Fruit fly (Drosophila melanogaster): ENCODE results near the gene CG31269.

The CG31269 gene

dm6 chr3R:17081359-17081935, 45.5 kb upstream of the CG31269 start (continued):
- peak; percentile 57 for TF ChIP-seq CG2712 (tag; optimal IDR thresholded peaks at IDR 0.05)
- peak; percentile 25 for TF ChIP-seq CG10267 (tag; optimal IDR thresholded peaks at IDR 0.05)
- TF ChIP-seq CG17361 (GFP tag; IDR thresholded peaks at IDR 0.05): peak; percentile 30; the same call in 1 of the 3 replicates
- no peak for TF ChIP-seq Fer2 (tag; optimal IDR thresholded peaks at IDR 0.05)
- TF ChIP-seq D19A (tag; optimal IDR thresholded peaks at IDR 0.05): peak; percentile 94
- TF ChIP-seq CG15479 (GFP tag; optimal IDR thresholded peaks at IDR 0.05): peak; percentile 79
- TF ChIP-seq tx (GFP tag; optimal IDR thresholded peaks at IDR 0.05): no peak
- peak; percentile 53 for TF ChIP-seq nmo (GFP tag; optimal IDR thresholded peaks at IDR 0.05)
- no peak for TF ChIP-seq esg (GFP tag; conservative IDR thresholded peaks at IDR 0.05)
- 0 out of 2 replicates have a peak, but pooled peaks have one; percentile 9 for TF ChIP-seq vvl (GFP tag; IDR thresholded peaks at IDR 0.05)
- TF ChIP-seq jing (GFP tag; optimal IDR thresholded peaks at IDR 0.05): no peak
- peak; percentile 64 for TF ChIP-seq gem (tag; optimal IDR thresholded peaks at IDR 0.05)
- TF ChIP-seq chm (GFP tag; IDR thresholded peaks at IDR 0.05): no peak
- TF ChIP-seq Ssrp (tag; optimal IDR thresholded peaks at IDR 0.05): peak; percentile 42
- peak; percentile 51 to 60 for TF ChIP-seq bsh (GFP tag; optimal IDR thresholded peaks at IDR 0.05)
- no peak for TF ChIP-seq sc (optimal IDR thresholded peaks at IDR 0.05)
- TF ChIP-seq sc (GFP tag; optimal IDR thresholded peaks at IDR 0.05): peak; percentile 6
- peak; percentile 84 for TF ChIP-seq Drgx (GFP tag; IDR thresholded peaks at IDR 0.05)
- peak; percentile 30 for TF ChIP-seq CoRest (tag; optimal IDR thresholded peaks at IDR 0.05)
- TF ChIP-seq dmrt99B (tag; optimal IDR thresholded peaks at IDR 0.05): no peak
- peak; percentile 28 for TF ChIP-seq CG7839 (tag; optimal IDR thresholded peaks at IDR 0.05)
- peak; percentile 43 for TF ChIP-seq Ets65A (GFP tag)
- peak; percentile 38 for TF ChIP-seq CG10979 (tag; optimal IDR thresholded peaks at IDR 0.05)
- no peak for TF ChIP-seq CG12104 (GFP tag; optimal IDR thresholded peaks at IDR 0.05)
- TF ChIP-seq CG6683 (GFP tag; optimal IDR thresholded peaks at IDR 0.05): no peak
- no peak for TF ChIP-seq CG1233 (GFP tag; optimal IDR thresholded peaks at IDR 0.05)
- peak; percentile 54; the same call in 1 of the 2 replicates for TF ChIP-seq CG31441 (GFP tag; IDR thresholded peaks at IDR 0.05)

dm6 chr3R:17082471-17082870, 44.5 kb upstream of the CG31269 start:
- TF ChIP-seq CG42726 (GFP tag; IDR thresholded peaks at IDR 0.05; ENCODE audit: partially characterized antibody) (no peak), nerfin-1 (tag; optimal IDR thresholded peaks at IDR 0.05) (peak; percentile 34), zf30C (GFP tag; optimal IDR thresholded peaks at IDR 0.05) (no peak), CG15479 (GFP tag; optimal IDR thresholded peaks at IDR 0.05) (peak; percentile 80), PHDP (tag; optimal IDR thresholded peaks at IDR 0.05) (no peak), so (GFP tag; IDR thresholded peaks at IDR 0.05) (peak; percentile 33; the same call in 1 of the 3 replicates), hkb (optimal IDR thresholded peaks at IDR 0.05) (no peak), hkb (GFP tag; IDR thresholded peaks at IDR 0.05) (no peak), Med (GFP tag) (peak; percentile 3), CG1529 (GFP tag; optimal IDR thresholded peaks at IDR 0.05) (no peak), Sox102F (GFP tag; optimal IDR thresholded peaks at IDR 0.05) (no peak), CG3838 (GFP tag; optimal IDR thresholded peaks at IDR 0.05) (no peak), sd (tag; optimal IDR thresholded peaks at IDR 0.05) (peak; percentile 72), Max (GFP tag; optimal IDR thresholded peaks at IDR 0.05) (no peak), Ets65A (GFP tag) (peak; percentile 48), CG12744 (GFP tag; optimal IDR thresholded peaks at IDR 0.05) (no peak), tll (GFP tag; optimal IDR thresholded peaks at IDR 0.05) (peak in 1 of 2 experiments; percentile 69)

Measured in whole organism, embryonic.